Fruit fly (Drosophila melanogaster) whole organism, embryonic: ENCODE results near the gene ppl.

Source experiments
- Atf-2 ChIP-seq: fragments of 200-800 bp; sonication (Bioruptor generic); optimal IDR thresholded peaks from 2 replicates; lab custom pipeline; 2016; ENCODE audit warnings: missing biosample characterization, missing genetic modification characterization
- Bdp1 ChIP-seq: fragments of 200-800 bp; sonication (Bioruptor generic); optimal IDR thresholded peaks from 3 replicates; lab custom pipeline; 2016; ENCODE audit warnings: missing biosample characterization, missing genetic modification characterization
- CG1024 ChIP-seq: fragments of 200-800 bp; sonication (Bioruptor generic); IDR thresholded peaks from 2 replicates; pipeline ENCODE4 v1.3.6; 2022; ENCODE audit warnings: missing biosample characterization, missing genetic modification characterization
- CG11695 ChIP-seq: fragments of 200-800 bp; sonication (Bioruptor generic); IDR thresholded peaks from 3 replicates; pipeline ENCODE4 v1.3.6; 2022; ENCODE audit warnings: missing biosample characterization, missing genetic modification characterization
- CG13775 ChIP-seq: fragments of 200-800 bp; sonication (Bioruptor generic); optimal IDR thresholded peaks from 3 replicates; lab custom pipeline; 2017; ENCODE audit warnings: missing biosample characterization, mild to moderate bottlenecking, missing genetic modification characterization
- CG13894 ChIP-seq: fragments of 200-800 bp; sonication (Bioruptor generic); optimal IDR thresholded peaks from 3 replicates; lab custom pipeline; 2018; ENCODE audit warnings: missing biosample characterization, mild to moderate bottlenecking, missing genetic modification characterization, moderate library complexity
- CG15269 ChIP-seq: fragments of 200-800 bp; sonication (Bioruptor generic); optimal IDR thresholded peaks from 2 replicates; lab custom pipeline; 2018; ENCODE audit warnings: missing biosample characterization, mild to moderate bottlenecking, missing genetic modification characterization, moderate library complexity
- CG16815 ChIP-seq: fragments of 200-800 bp; sonication (Bioruptor generic); optimal IDR thresholded peaks from 3 replicates; lab custom pipeline; 2017; ENCODE audit warnings: missing biosample characterization, mild to moderate bottlenecking, missing genetic modification characterization
- CG17328 ChIP-seq: fragments of 200-800 bp; sonication (Bioruptor generic); IDR thresholded peaks from 2 replicates; pipeline ENCODE4 v1.3.6; 2022; ENCODE audit warnings: missing biosample characterization, missing genetic modification characterization
- CG17612 ChIP-seq: fragments of 200-800 bp; sonication (Bioruptor generic); IDR thresholded peaks from 2 replicates; pipeline ENCODE4 v1.3.6; 2022; ENCODE audit warnings: missing biosample characterization, missing genetic modification characterization
- CG18011 ChIP-seq: fragments of 200-800 bp; sonication (Bioruptor generic); optimal IDR thresholded peaks from 2 replicates; lab custom pipeline; 2017; ENCODE audit warnings: missing biosample characterization, missing genetic modification characterization, mild to moderate bottlenecking, moderate library complexity, missing genotype
- CG18476 ChIP-seq: fragments of 200-800 bp; sonication (Bioruptor generic); optimal IDR thresholded peaks from 2 replicates; lab custom pipeline; 2016; ENCODE audit warnings: missing biosample characterization, mild to moderate bottlenecking, missing genetic modification characterization
- CG2116 ChIP-seq: fragments of 200-800 bp; sonication (Bioruptor generic); optimal IDR thresholded peaks from 3 replicates; lab custom pipeline; 2018; ENCODE audit warnings: missing biosample characterization, mild to moderate bottlenecking, missing genetic modification characterization
- CG31388 ChIP-seq: fragments of 200-800 bp; sonication (Bioruptor generic); optimal IDR thresholded peaks from 2 replicates; lab custom pipeline; 2016; ENCODE audit warnings: missing biosample characterization, missing genetic modification characterization
- CG3847 ChIP-seq: fragments of 200-800 bp; sonication (Bioruptor generic); IDR thresholded peaks from 2 replicates; pipeline ENCODE4 v1.3.6; 2022; ENCODE audit warnings: missing biosample characterization, missing genetic modification characterization
- CG4424 ChIP-seq: fragments of 200-800 bp; sonication (Bioruptor generic); optimal IDR thresholded peaks from 3 replicates; lab custom pipeline; 2016; ENCODE audit warnings: missing biosample characterization, missing genetic modification characterization
- CG6272 ChIP-seq: fragments of 200-800 bp; sonication (Bioruptor generic); IDR thresholded peaks from 2 replicates; pipeline ENCODE4 v1.3.6; 2022; ENCODE audit warnings: missing biosample characterization, missing genetic modification characterization
- CG6813 ChIP-seq: fragments of 200-800 bp; sonication (Bioruptor generic); optimal IDR thresholded peaks from 2 replicates; lab custom pipeline; 2017; ENCODE audit warnings: missing biosample characterization, missing genetic modification characterization, mild to moderate bottlenecking, moderate library complexity, missing genetic modification reagents
- CG7839 ChIP-seq: fragments of 200-800 bp; sonication (Bioruptor generic); optimal IDR thresholded peaks from 3 replicates; lab custom pipeline; 2018; ENCODE audit warnings: missing biosample characterization, mild to moderate bottlenecking, missing genetic modification characterization, moderate library complexity
- CG8924 ChIP-seq: fragments of 200-800 bp; optimal IDR thresholded peaks from 3 replicates; lab custom pipeline; 2019; ENCODE audit warnings: missing biosample characterization, mild to moderate bottlenecking, missing genetic modification characterization, moderate library complexity
- Fer2 ChIP-seq: fragments of 200-800 bp; sonication (Bioruptor generic); optimal IDR thresholded peaks from 2 replicates; lab custom pipeline; 2018; ENCODE audit warnings: missing biosample characterization, mild to moderate bottlenecking, missing genetic modification characterization, moderate library complexity
- HHEX ChIP-seq: fragments of 200-800 bp; sonication (Bioruptor generic); optimal IDR thresholded peaks from 3 replicates; lab custom pipeline; 2017; ENCODE audit warnings: missing biosample characterization, mild to moderate bottlenecking, missing genetic modification characterization, missing genetic modification reagents
- Hand ChIP-seq: fragments of 200-800 bp; sonication (Bioruptor generic); optimal IDR thresholded peaks from 2 replicates; lab custom pipeline; 2017; ENCODE audit warnings: mild to moderate bottlenecking, missing biosample characterization, missing genetic modification reagents, missing genetic modification characterization
- HmgZ ChIP-seq: fragments of 200-800 bp; sonication (Bioruptor generic); optimal IDR thresholded peaks from 2 replicates; lab custom pipeline; 2018; ENCODE audit warnings: missing biosample characterization, mild to moderate bottlenecking, missing genetic modification characterization
- Hr78 ChIP-seq, 2 experiments: fragments of 200-800 bp in 1 of 2; fragments of >200 bp in 1 of 2; sonication (Bioruptor generic) in 1 of 2; optimal IDR thresholded peaks; 2 replicates each; lab custom pipeline; 2017 to 2019; ENCODE audit warnings: missing biosample characterization in 2 of 2, missing genetic modification characterization in 2 of 2, mild to moderate bottlenecking in 1 of 2, moderate library complexity in 1 of 2
- Lhr ChIP-seq: fragments of 200-800 bp; sonication (Bioruptor generic); optimal IDR thresholded peaks from 3 replicates; lab custom pipeline; 2017; ENCODE audit warnings: mild to moderate bottlenecking, missing biosample characterization, missing genetic modification reagents, missing genetic modification characterization
- Meics ChIP-seq: fragments of 200-800 bp; sonication (Bioruptor generic); optimal IDR thresholded peaks from 2 replicates; lab custom pipeline; 2017; ENCODE audit warnings: missing biosample characterization, mild to moderate bottlenecking, missing genetic modification characterization
- Opbp ChIP-seq: fragments of 200-800 bp; sonication (Bioruptor generic); IDR thresholded peaks from 3 replicates; pipeline ENCODE4 v1.3.6; 2022; ENCODE audit warnings: missing biosample characterization, missing genetic modification characterization; ENCODE audit not compliant: partially characterized antibody
- ab ChIP-seq: fragments of 200-800 bp; sonication (Bioruptor generic); optimal IDR thresholded peaks from 2 replicates; lab custom pipeline; 2016; ENCODE audit warnings: missing biosample characterization, missing genetic modification characterization
- ato ChIP-seq: fragments of 200-800 bp; sonication (Bioruptor generic); IDR thresholded peaks from 2 replicates; pipeline ENCODE4 v1.3.6; 2022; ENCODE audit warnings: missing biosample characterization, missing genetic modification characterization; ENCODE audit not compliant: partially characterized antibody
- az2 ChIP-seq: fragments of 200-800 bp; sonication (Bioruptor generic); optimal IDR thresholded peaks from 3 replicates; lab custom pipeline; 2016; ENCODE audit warnings: missing biosample characterization, missing genetic modification characterization
- bcd ChIP-seq: fragments of 200-800 bp; sonication (Bioruptor generic); optimal IDR thresholded peaks from 2 replicates; lab custom pipeline; 2017; ENCODE audit warnings: missing biosample characterization, mild to moderate bottlenecking, missing genetic modification characterization
- cas ChIP-seq: fragments of 200-800 bp; sonication (Bioruptor generic); IDR thresholded peaks from 2 replicates; pipeline ENCODE4 v1.3.6; 2022; ENCODE audit warnings: missing biosample characterization, missing genetic modification characterization
- chif ChIP-seq, 2 experiments: fragments of 200-800 bp; sonication (Bioruptor generic); optimal IDR thresholded peaks; 3 replicates each; lab custom pipeline; 2016; ENCODE audit warnings: missing biosample characterization in 2 of 2, missing genetic modification characterization in 2 of 2
- exex ChIP-seq: fragments of 200-800 bp; sonication (Bioruptor generic); optimal IDR thresholded peaks from 4 replicates; lab custom pipeline; 2018; ENCODE audit warnings: missing biosample characterization, mild to moderate bottlenecking, missing genetic modification characterization, moderate library complexity
- fu2 ChIP-seq: fragments of 200-800 bp; sonication (Bioruptor generic); optimal IDR thresholded peaks from 2 replicates; lab custom pipeline; 2016; ENCODE audit warnings: missing biosample characterization, missing genetic modification characterization
- grau ChIP-seq: fragments of 200-800 bp; optimal IDR thresholded peaks from 3 replicates; lab custom pipeline; 2019; ENCODE audit warnings: missing biosample characterization, mild to moderate bottlenecking, missing genetic modification characterization, moderate library complexity
- hb ChIP-seq: fragments of 200-800 bp; sonication (Bioruptor generic); IDR thresholded peaks from 3 replicates; pipeline ENCODE4 v1.3.6; 2022; ENCODE audit warnings: missing biosample characterization, missing genetic modification characterization; ENCODE audit not compliant: partially characterized antibody
- her ChIP-seq: fragments of 200-800 bp; sonication (Bioruptor generic); optimal IDR thresholded peaks from 2 replicates; lab custom pipeline; 2016; ENCODE audit warnings: missing biosample characterization, missing genetic modification characterization
- jing ChIP-seq: fragments of 200-800 bp; sonication (Bioruptor generic); optimal IDR thresholded peaks from 2 replicates; lab custom pipeline; 2018; ENCODE audit warnings: missing biosample characterization, mild to moderate bottlenecking, missing genetic modification characterization
- mam ChIP-seq: fragments of 200-800 bp; sonication (Bioruptor generic); optimal IDR thresholded peaks from 3 replicates; lab custom pipeline; 2016; ENCODE audit warnings: missing biosample characterization, missing genetic modification characterization
- nmo ChIP-seq: fragments of 200-800 bp; sonication (Bioruptor generic); optimal IDR thresholded peaks from 2 replicates; lab custom pipeline; 2018; ENCODE audit warnings: missing biosample characterization, mild to moderate bottlenecking, missing genetic modification characterization, moderate library complexity
- nom ChIP-seq: fragments of 200-800 bp; sonication (Bioruptor generic); optimal IDR thresholded peaks from 2 replicates; lab custom pipeline; 2017; ENCODE audit warnings: missing biosample characterization, missing genetic modification characterization, mild to moderate bottlenecking, moderate library complexity, missing genetic modification reagents
- pb ChIP-seq: fragments of 200-800 bp; sonication (Bioruptor generic); optimal IDR thresholded peaks from 3 replicates; lab custom pipeline; 2016; ENCODE audit warnings: missing biosample characterization, missing genetic modification characterization
- pfk ChIP-seq: fragments of 200-800 bp; sonication (Bioruptor generic); optimal IDR thresholded peaks from 2 replicates; lab custom pipeline; 2018; ENCODE audit warnings: missing biosample characterization, mild to moderate bottlenecking, missing genetic modification characterization, moderate library complexity
- ranshi ChIP-seq: fragments of 200-800 bp; sonication (Bioruptor generic); IDR thresholded peaks from 2 replicates; pipeline ENCODE4 v1.3.6; 2022; ENCODE audit warnings: missing biosample characterization, missing genetic modification characterization
- tna ChIP-seq: fragments of 200-800 bp; sonication (Bioruptor generic); IDR thresholded peaks from 2 replicates; pipeline ENCODE4 v1.3.6; 2022; ENCODE audit warnings: missing biosample characterization, missing genetic modification characterization; ENCODE audit not compliant: partially characterized antibody
- vnd ChIP-seq: fragments of 200-800 bp; sonication (Bioruptor generic); IDR thresholded peaks from 3 replicates; pipeline ENCODE4 v1.3.6; 2022; ENCODE audit warnings: missing biosample characterization, missing genetic modification characterization; ENCODE audit not compliant: partially characterized antibody
- wdn ChIP-seq: fragments of 200-800 bp; sonication (Bioruptor generic); IDR thresholded peaks from 2 replicates; pipeline ENCODE4 v1.3.6; 2022; ENCODE audit warnings: missing biosample characterization, missing genetic modification characterization
- z ChIP-seq: fragments of 200-800 bp; sonication (Bioruptor generic); IDR thresholded peaks from 3 replicates; pipeline ENCODE4 v1.3.6; 2022; ENCODE audit warnings: missing biosample characterization, missing genetic modification characterization

ppl gene

DNA sequence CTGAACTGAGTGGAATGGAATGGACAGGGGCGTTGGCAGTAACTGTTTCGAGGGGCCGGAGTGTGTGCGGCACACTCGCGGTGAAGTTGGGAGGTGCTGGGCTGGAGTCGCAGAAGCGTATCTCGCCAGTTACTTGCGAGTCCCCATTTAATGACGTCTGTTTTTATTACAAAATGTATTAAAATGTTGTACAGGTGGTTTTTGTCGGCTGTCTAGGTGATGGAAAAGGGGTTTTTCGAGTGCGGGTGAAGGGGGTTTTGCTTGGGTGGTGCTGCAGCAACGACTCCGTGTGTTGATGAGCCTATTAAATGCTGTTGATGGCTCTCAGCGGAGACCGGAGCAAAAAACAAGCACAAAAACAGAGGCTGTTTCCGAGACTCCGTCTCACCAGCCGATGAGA, 29.9 kb downstream of the ppl start (continued):
- no peak for TF ChIP-seq HmgZ (tag; lab: Kevin White, UChicago)
- no peak for TF ChIP-seq ato
- no peak for TF ChIP-seq CG4424 (GFP tag; lab: Kevin White, UChicago)
- TF ChIP-seq ranshi, result 0 out of 2 replicates have a peak, but pooled peaks have one; percentile 21
- no peak for TF ChIP-seq jing (GFP tag; lab: Kevin White, UChicago)
- TF ChIP-seq nom (GFP tag; lab: Kevin White, UChicago), result peak; percentile 56
- TF ChIP-seq Meics (GFP tag; lab: Kevin White, UChicago), result no peak
- no peak for TF ChIP-seq her (GFP tag; lab: Kevin White, UChicago)
- TF ChIP-seq Bdp1 (GFP tag; lab: Kevin White, UChicago), result no peak
- no peak for TF ChIP-seq cas (GFP tag; lab: Robert Waterston, UW)
- TF ChIP-seq CG7839, result no peak
- no peak for TF ChIP-seq Atf-2 (GFP tag; lab: Kevin White, UChicago)
- TF ChIP-seq CG8924 (tag; lab: Kevin White, UChicago), result no peak
- TF ChIP-seq CG13775 (GFP tag; lab: Kevin White, UChicago), result no peak
- no peak for TF ChIP-seq Lhr (GFP tag; lab: Kevin White, UChicago)
- no peak for TF ChIP-seq CG6272 (GFP tag; lab: Robert Waterston, UW)
- no peak for TF ChIP-seq vnd (GFP tag; lab: Robert Waterston, UW)
- TF ChIP-seq fu2 (GFP tag; lab: Kevin White, UChicago), result no peak
- peak; percentile 6 for TF ChIP-seq grau (tag; lab: Kevin White, UChicago)
- no peak for TF ChIP-seq CG2116 (GFP tag; lab: Kevin White, UChicago)
- TF ChIP-seq HHEX (GFP tag; lab: Kevin White, UChicago), result peak; percentile 18
- no peak for TF ChIP-seq CG31388 (GFP tag; lab: Kevin White, UChicago)
- no peak for TF ChIP-seq CG13894 (tag; lab: Kevin White, UChicago)
- no peak for TF ChIP-seq bcd (GFP tag; lab: Kevin White, UChicago)
- no peak for TF ChIP-seq hb
- peak; percentile 42 for TF ChIP-seq az2 (GFP tag; lab: Kevin White, UChicago)
- no peak for TF ChIP-seq Hand (GFP tag; lab: Kevin White, UChicago)
- TF ChIP-seq CG6813 (GFP tag; lab: Kevin White, UChicago), result no peak
- TF ChIP-seq Fer2 (tag; lab: Kevin White, UChicago), result no peak
- no peak for TF ChIP-seq CG16815
- TF ChIP-seq exex, result no peak
- no peak for TF ChIP-seq tna (GFP tag; lab: Robert Waterston, UW)
- TF ChIP-seq pfk (GFP tag; lab: Kevin White, UChicago), result no peak
- TF ChIP-seq CG3847 (GFP tag; lab: Robert Waterston, UW), result 0 out of 2 replicates have a peak, but pooled peaks have one; percentile 33
- TF ChIP-seq CG18011, result no peak
- TF ChIP-seq CG17612, result no peak
- TF ChIP-seq Hr78 (GFP tag; optimal IDR thresholded peaks at IDR 0.05; lab: Kevin White, UChicago), result no peak
- no peak for TF ChIP-seq nmo (GFP tag; lab: Kevin White, UChicago)
- no peak for TF ChIP-seq Opbp
- peak; percentile 52 for TF ChIP-seq CG15269
- 0 out of 3 replicates have a peak, but pooled peaks have one; percentile 45 for TF ChIP-seq CG11695 (GFP tag; lab: Robert Waterston, UW)
- no peak for TF ChIP-seq ab (GFP tag; lab: Kevin White, UChicago)
- no peak for TF ChIP-seq CG18476 (GFP tag; lab: Kevin White, UChicago)
- TF ChIP-seq z (GFP tag; lab: Robert Waterston, UW), result peak; percentile 81; the same call in 2 of the 3 replicates
- TF ChIP-seq CG17328 (GFP tag; lab: Robert Waterston, UW), result peak; percentile 17; the same call in 1 of the 2 replicates
- TF ChIP-seq pb (GFP tag; lab: Kevin White, UChicago), result no peak
- TF ChIP-seq CG1024 (GFP tag; lab: Robert Waterston, UW), result no peak
- no peak for TF ChIP-seq mam (GFP tag; lab: Kevin White, UChicago)
- no peak for TF ChIP-seq chif (GFP tag; optimal IDR thresholded peaks at IDR 0.05; lab: Kevin White, UChicago)
- no peak for TF ChIP-seq wdn (GFP tag; lab: Robert Waterston, UW)
